Worm (Caenorhabditis elegans): ENCODE data around the gene sri-51.
"Not testable (repeated sequence)": the region's sequence is repeated elsewhere in the genome, so short reads cannot be mapped to it uniquely, and the experiment has no call there.

Gene sri-51

ce11 chrII:3220723-3221122, 21.8 kb upstream of the sri-51 start, which contains the start of gene ZC239.22:
ZC239.22 (minus strand) TSS chrII:3220823.
- TF ChIP-seq mls-2 (tag; optimal IDR thresholded peaks at IDR 0.05) = no peak
- no peak for TF ChIP-seq hlh-1 (tag; optimal IDR thresholded peaks at IDR 0.05)
- no peak for TF ChIP-seq cnd-1 (tag; optimal IDR thresholded peaks at IDR 0.05)
- no peak for TF ChIP-seq nhr-237 (tag; optimal IDR thresholded peaks at IDR 0.05)
- TF ChIP-seq nhr-2 (tag; optimal IDR thresholded peaks at IDR 0.05) = no peak
- no peak for TF ChIP-seq unc-39 (tag; optimal IDR thresholded peaks at IDR 0.05)
- no peak for TF ChIP-seq lin-32 (GFP tag; optimal IDR thresholded peaks at IDR 0.05)
- TF ChIP-seq elt-3 (tag; optimal IDR thresholded peaks at IDR 0.05) = no peak
- no peak for TF ChIP-seq ceh-83 (GFP tag; optimal IDR thresholded peaks at IDR 0.05)

- TF ChIP-seq snpc-4 (tag; optimal IDR thresholded peaks at IDR 0.05); unc-62 (GFP tag; optimal IDR thresholded peaks at IDR 0.05); unc-39 (tag; optimal IDR thresholded peaks at IDR 0.05): not testable (repeated sequence)
These were observed 16.9 kb upstream of the sri-51 start, which contains the start of gene ZC239.3 for ce11 chrII:3215762-3216161. ZC239.3 (plus strand) TSS chrII:3216062.

- TF ChIP-seq M03D4.4 (tag; optimal IDR thresholded peaks at IDR 0.05) (no peak), nhr-28 (tag; optimal IDR thresholded peaks at IDR 0.05) (no peak), sptf-1 (tag; optimal IDR thresholded peaks at IDR 0.05) (no peak)
These were observed 15.0 kb upstream of the sri-51 start, which contains the start of gene ZC239.4 for ce11 chrII:3213898-3214297. ZC239.4 (plus strand) TSS chrII:3214198.

ce11 chrII:3210365-3210764, 11.5 kb upstream of the sri-51 start, which contains the start of gene ZC239.5:
ZC239.5 (plus strand) TSS chrII:3210665.
- TF ChIP-seq nhr-76 (tag; optimal IDR thresholded peaks at IDR 0.05) (no peak), hlh-1 (tag; optimal IDR thresholded peaks at IDR 0.05) (no peak), unc-39 (tag; optimal IDR thresholded peaks at IDR 0.05) (no peak)

- TF ChIP-seq snpc-4 (tag; optimal IDR thresholded peaks at IDR 0.05) = no peak
- TF ChIP-seq M03D4.4 (tag; optimal IDR thresholded peaks at IDR 0.05) = no peak
- TF ChIP-seq drap-1 (GFP tag; optimal IDR thresholded peaks at IDR 0.05) = no peak
- TF ChIP-seq nhr-2 (tag; optimal IDR thresholded peaks at IDR 0.05) = no peak
- no peak for TF ChIP-seq sem-2 (GFP tag; optimal IDR thresholded peaks at IDR 0.05)
- TF ChIP-seq hlh-1 (tag; optimal IDR thresholded peaks at IDR 0.05) = no peak
- TF ChIP-seq nhr-76 (tag; optimal IDR thresholded peaks at IDR 0.05) = no peak
- TF ChIP-seq nhr-28 (tag; optimal IDR thresholded peaks at IDR 0.05) = no peak
These were observed 10.4 kb upstream of the sri-51 start, which contains the start of gene ZC239.6 for ce11 chrII:3209251-3209650. ZC239.6 (plus strand) TSS chrII:3209631.

- TF ChIP-seq ham-2 (GFP tag; optimal IDR thresholded peaks at IDR 0.05) (no peak), unc-39 (tag; optimal IDR thresholded peaks at IDR 0.05) (no peak), M03D4.4 (tag; optimal IDR thresholded peaks at IDR 0.05) (no peak), mls-2 (tag; optimal IDR thresholded peaks at IDR 0.05) (no peak), snpc-4 (tag; optimal IDR thresholded peaks at IDR 0.05) (no peak)
These were observed 9.8 kb upstream of the sri-51 start, which contains the start of gene sdz-35 for ce11 chrII:3208679-3209078. sdz-35 (minus strand) TSS chrII:3208779.

ce11 chrII:3206423-3206989, 7.6 kb upstream of the sri-51 start, which contains the start of the genes ZC239.20 and ZC239.21:
ZC239.20 (minus strand) TSS chrII:3206523.
ZC239.21 (plus strand) TSS chrII:3206939.
- TF ChIP-seq lin-32 (GFP tag; optimal IDR thresholded peaks at IDR 0.05) = no peak
- TF ChIP-seq drap-1 (GFP tag; optimal IDR thresholded peaks at IDR 0.05) = no peak
- no peak for TF ChIP-seq ham-2 (GFP tag; optimal IDR thresholded peaks at IDR 0.05)
- TF ChIP-seq lsy-2 (tag; optimal IDR thresholded peaks at IDR 0.05) = no peak
- no peak for TF ChIP-seq hlh-1 (tag; optimal IDR thresholded peaks at IDR 0.05)
- TF ChIP-seq tbx-8 (GFP tag; optimal IDR thresholded peaks at IDR 0.05) = no peak
- TF ChIP-seq sem-2 (GFP tag; optimal IDR thresholded peaks at IDR 0.05) = no peak
- no peak for TF ChIP-seq zip-8 (tag; optimal IDR thresholded peaks at IDR 0.05)
- TF ChIP-seq flh-1 (GFP tag; optimal IDR thresholded peaks at IDR 0.05) = no peak
- no peak for TF ChIP-seq mls-2 (tag; optimal IDR thresholded peaks at IDR 0.05)
- TF ChIP-seq unc-62 (GFP tag; optimal IDR thresholded peaks at IDR 0.05) = no peak
- TF ChIP-seq ztf-11 (tag; optimal IDR thresholded peaks at IDR 0.05) = no peak
- TF ChIP-seq M03D4.4 (tag; optimal IDR thresholded peaks at IDR 0.05) = no peak
- TF ChIP-seq unc-120 (tag; optimal IDR thresholded peaks at IDR 0.05; ENCODE audit: poor library complexity, severe bottlenecking) = no peak

Measured in whole organism, mixed stage, embryonic.